Fruit fly (Drosophila melanogaster) whole organism, embryonic: Measurements from ENCODE around the gene CG5500.
A peak's percentile ranks its signal among the peaks of the same experiment; 100 is the strongest.

Source experiments
- CG10979 ChIP-seq: fragments of 200-800 bp; sonication (Bioruptor generic); optimal IDR thresholded peaks from 2 replicates; lab custom pipeline; 2018; ENCODE audit warnings: missing biosample characterization, mild to moderate bottlenecking, missing genetic modification characterization, moderate library complexity
- CG13424 ChIP-seq: fragments of 200-800 bp; sonication (Bioruptor generic); optimal IDR thresholded peaks from 2 replicates; lab custom pipeline; 2019; ENCODE audit warnings: missing biosample characterization, mild to moderate bottlenecking, missing genetic modification characterization, moderate library complexity
- CG14441 ChIP-seq: fragments of 200-800 bp; sonication (Bioruptor generic); IDR thresholded peaks from 2 replicates; pipeline ENCODE4 v1.3.6; 2022; ENCODE audit warnings: missing biosample characterization, missing genetic modification characterization
- CG16815 ChIP-seq: fragments of 200-800 bp; sonication (Bioruptor generic); optimal IDR thresholded peaks from 3 replicates; lab custom pipeline; 2017; ENCODE audit warnings: missing biosample characterization, mild to moderate bottlenecking, missing genetic modification characterization
- CG17328 ChIP-seq: fragments of 200-800 bp; sonication (Bioruptor generic); IDR thresholded peaks from 2 replicates; pipeline ENCODE4 v1.3.6; 2022; ENCODE audit warnings: missing biosample characterization, missing genetic modification characterization
- CG17359 ChIP-seq: fragments of 200-800 bp; sonication (Bioruptor generic); optimal IDR thresholded peaks from 3 replicates; lab custom pipeline; 2018; ENCODE audit warnings: missing biosample characterization, mild to moderate bottlenecking, missing genetic modification characterization, moderate library complexity
- CG17361 ChIP-seq: fragments of 200-800 bp; sonication (Bioruptor generic); IDR thresholded peaks from 3 replicates; pipeline ENCODE4 v1.3.6; 2022; ENCODE audit warnings: missing biosample characterization, missing genetic modification characterization
- CG31441 ChIP-seq: fragments of 200-800 bp; sonication (Bioruptor generic); IDR thresholded peaks from 2 replicates; pipeline ENCODE4 v1.3.6; 2022; ENCODE audit warnings: missing biosample characterization, missing genetic modification characterization
- CG4360 ChIP-seq: fragments of 200-800 bp; sonication (Bioruptor generic); IDR thresholded peaks from 2 replicates; pipeline ENCODE4 v1.3.6; 2022; ENCODE audit warnings: missing biosample characterization, missing genetic modification characterization
- CG6813 ChIP-seq: fragments of 200-800 bp; sonication (Bioruptor generic); optimal IDR thresholded peaks from 2 replicates; lab custom pipeline; 2017; ENCODE audit warnings: missing biosample characterization, missing genetic modification characterization, mild to moderate bottlenecking, moderate library complexity, missing genetic modification reagents
- D ChIP-seq, 2 experiments: fragments of 200-800 bp in 1 of 2; fragments of >200 bp in 1 of 2; sonication (Bioruptor generic) in 1 of 2; optimal IDR thresholded peaks; 2 replicates in 1 of 2; 3 replicates in 1 of 2; lab custom pipeline; 2017; ENCODE audit warnings: mild to moderate bottlenecking in 1 of 2, missing biosample characterization in 1 of 2, missing genetic modification characterization in 1 of 2, missing genetic modification reagents in 1 of 2
- D19A ChIP-seq: fragments of 200-800 bp; optimal IDR thresholded peaks from 3 replicates; lab custom pipeline; 2019; ENCODE audit warnings: missing biosample characterization, mild to moderate bottlenecking, missing genetic modification characterization, moderate library complexity
- Eip74EF ChIP-seq, 2 experiments: fragments of 200-800 bp in 1 of 2; fragments of >200 bp in 1 of 2; sonication (Bioruptor generic) in 1 of 2; optimal IDR thresholded peaks; 2 replicates each; lab custom pipeline; 2017 to 2019; ENCODE audit warnings: missing biosample characterization in 2 of 2, missing genetic modification characterization in 2 of 2, mild to moderate bottlenecking in 1 of 2, moderate library complexity in 1 of 2
- GATAe ChIP-seq: fragments of 200-800 bp; sonication (Bioruptor generic); conservative IDR thresholded peaks from 2 replicates; pipeline ENCODE4 v1.3.6; 2022; ENCODE audit warnings: missing biosample characterization, missing genetic modification characterization
- Gsc ChIP-seq: fragments of 200-800 bp; sonication (Bioruptor generic); IDR thresholded peaks from 2 replicates; pipeline ENCODE4 v1.3.6; 2022; ENCODE audit warnings: missing biosample characterization, missing genetic modification characterization
- H15 ChIP-seq: fragments of 200-800 bp; sonication (Bioruptor generic); IDR thresholded peaks from 3 replicates; pipeline ENCODE4 v1.3.6; 2022; ENCODE audit warnings: missing biosample characterization, missing genetic modification characterization
- Hand ChIP-seq: fragments of 200-800 bp; sonication (Bioruptor generic); optimal IDR thresholded peaks from 2 replicates; lab custom pipeline; 2017; ENCODE audit warnings: mild to moderate bottlenecking, missing biosample characterization, missing genetic modification reagents, missing genetic modification characterization
- Jarid2 ChIP-seq: fragments of 200-800 bp; sonication (Bioruptor generic); optimal IDR thresholded peaks from 3 replicates; lab custom pipeline; 2017; ENCODE audit warnings: mild to moderate bottlenecking, missing biosample characterization, missing genetic modification reagents, missing genetic modification characterization
- Mad ChIP-seq: fragments of 200-800 bp; sonication (Bioruptor generic); optimal IDR thresholded peaks from 2 replicates; lab custom pipeline; 2016; ENCODE audit warnings: missing biosample characterization, missing genetic modification characterization
- Myb ChIP-seq: fragments of 200-800 bp; sonication (Bioruptor generic); optimal IDR thresholded peaks from 2 replicates; lab custom pipeline; 2016; ENCODE audit warnings: missing biosample characterization, missing genetic modification characterization
- NFAT ChIP-seq: fragments of 200-800 bp; sonication (Bioruptor generic); IDR thresholded peaks from 2 replicates; pipeline ENCODE4 v1.3.6; 2022; ENCODE audit warnings: missing biosample characterization, missing genetic modification characterization
- TFAM ChIP-seq: fragments of 200-800 bp; sonication (Bioruptor generic); optimal IDR thresholded peaks from 2 replicates; lab custom pipeline; 2017; ENCODE audit warnings: missing biosample characterization, missing genetic modification characterization, inconsistent platforms
- ab ChIP-seq: fragments of 200-800 bp; sonication (Bioruptor generic); optimal IDR thresholded peaks from 2 replicates; lab custom pipeline; 2016; ENCODE audit warnings: missing biosample characterization, missing genetic modification characterization
- btn ChIP-seq: fragments of 200-800 bp; sonication (Bioruptor generic); optimal IDR thresholded peaks from 2 replicates; lab custom pipeline; 2016; ENCODE audit warnings: missing biosample characterization, missing genetic modification characterization
- ci ChIP-seq: fragments of 200-800 bp; sonication (Bioruptor generic); IDR thresholded peaks from 3 replicates; pipeline ENCODE4 v1.3.6; 2022; ENCODE audit warnings: missing biosample characterization, missing genetic modification characterization
- eve ChIP-seq, 2 experiments: fragments of >200 bp; optimal IDR thresholded peaks; 2 replicates each; lab custom pipeline; 2017; ENCODE audit warnings: missing biosample characterization in 2 of 2, missing genetic modification characterization in 2 of 2
- fd96Cb ChIP-seq: fragments of 200-800 bp; sonication (Bioruptor generic); optimal IDR thresholded peaks from 2 replicates; lab custom pipeline; 2018; ENCODE audit warnings: missing biosample characterization, mild to moderate bottlenecking, missing genetic modification characterization, moderate library complexity
- fru ChIP-seq: fragments of >200 bp; optimal IDR thresholded peaks from 2 replicates; lab custom pipeline; 2017
- gce ChIP-seq: fragments of 200-800 bp; sonication (Bioruptor generic); IDR thresholded peaks from 3 replicates; pipeline ENCODE4 v1.3.6; 2022; ENCODE audit warnings: missing biosample characterization, missing genetic modification characterization
- gcm2 ChIP-seq: fragments of 200-800 bp; sonication (Bioruptor generic); optimal IDR thresholded peaks from 2 replicates; lab custom pipeline; 2016; ENCODE audit warnings: missing biosample characterization, missing genetic modification characterization
- gfzf ChIP-seq: fragments of 200-800 bp; sonication (Bioruptor generic); optimal IDR thresholded peaks from 2 replicates; lab custom pipeline; 2016; ENCODE audit warnings: missing biosample characterization, mild to moderate bottlenecking, missing genetic modification characterization, moderate library complexity
- insv ChIP-seq, 2 experiments: fragments of 200-800 bp; sonication (Bioruptor generic); optimal IDR thresholded peaks; 3 replicates each; lab custom pipeline; 2016 to 2018; ENCODE audit warnings: missing biosample characterization in 2 of 2, missing genetic modification characterization in 2 of 2
- nerfin-2 ChIP-seq: fragments of 200-800 bp; sonication (Bioruptor generic); IDR thresholded peaks from 2 replicates; pipeline ENCODE4 v1.3.6; 2022; ENCODE audit warnings: missing biosample characterization, missing genetic modification characterization; ENCODE audit not compliant: partially characterized antibody
- pb ChIP-seq: fragments of 200-800 bp; sonication (Bioruptor generic); optimal IDR thresholded peaks from 3 replicates; lab custom pipeline; 2016; ENCODE audit warnings: missing biosample characterization, missing genetic modification characterization
- pho ChIP-seq: fragments of 200-800 bp; sonication (Bioruptor generic); optimal IDR thresholded peaks from 2 replicates; lab custom pipeline; 2016; ENCODE audit warnings: missing biosample characterization, missing genetic modification characterization
- prd ChIP-seq, 3 experiments: fragments of >200 bp in 2 of 3; fragments of 200-800 bp in 1 of 3; sonication (Bioruptor generic) in 1 of 3; optimal IDR thresholded peaks in 2 of 3; IDR thresholded peaks in 1 of 3; 2 replicates in 2 of 3; 3 replicates in 1 of 3; pipeline versions ENCODE4 v1.3.6 to Lab custom; 2017 to 2022; ENCODE audit warnings: missing biosample characterization in 1 of 3, missing genetic modification characterization in 1 of 3
- sd ChIP-seq: fragments of 200-800 bp; sonication (Bioruptor generic); optimal IDR thresholded peaks from 3 replicates; lab custom pipeline; 2018; ENCODE audit warnings: missing biosample characterization, mild to moderate bottlenecking, missing genetic modification characterization, moderate library complexity
- sr ChIP-seq: fragments of 200-800 bp; sonication (Bioruptor generic); IDR thresholded peaks from 3 replicates; pipeline ENCODE4 v1.3.6; 2022; ENCODE audit warnings: missing biosample characterization, missing genetic modification characterization
- stc ChIP-seq: fragments of 200-800 bp; sonication (Bioruptor generic); IDR thresholded peaks from 2 replicates; pipeline ENCODE4 v1.3.6; 2022; ENCODE audit warnings: missing biosample characterization, missing genetic modification characterization
- stwl ChIP-seq: fragments of 200-800 bp; sonication (Bioruptor generic); optimal IDR thresholded peaks from 3 replicates; lab custom pipeline; 2018; ENCODE audit warnings: missing biosample characterization, mild to moderate bottlenecking, missing genetic modification characterization, moderate library complexity
- tna ChIP-seq: fragments of 200-800 bp; sonication (Bioruptor generic); IDR thresholded peaks from 2 replicates; pipeline ENCODE4 v1.3.6; 2022; ENCODE audit warnings: missing biosample characterization, missing genetic modification characterization; ENCODE audit not compliant: partially characterized antibody
- toy ChIP-seq: fragments of 200-800 bp; sonication (Bioruptor generic); IDR thresholded peaks from 2 replicates; pipeline ENCODE4 v1.3.6; 2022; ENCODE audit warnings: missing biosample characterization, missing genetic modification characterization

CG5500 gene

dm6 chr3R:26881121-26881895 lies 4.9 kb downstream of the CG5500 start, which contains the start of the genes ro and T48 (continued):
- TF ChIP-seq CG4360 (GFP tag; lab: Robert Waterston, UW) (no peak), stwl (tag; lab: Kevin White, UChicago) (peak; percentile 75), insv (GFP tag; optimal IDR thresholded peaks at IDR 0.05; lab: Kevin White, UChicago) (peak in 1 of 2 experiments; percentile 74), gcm2 (GFP tag; lab: Kevin White, UChicago) (peak; percentile 15), D (optimal IDR thresholded peaks at IDR 0.05; lab: Kevin White, UChicago) (peak; percentile 48), D (GFP tag; optimal IDR thresholded peaks at IDR 0.05; lab: Kevin White, UChicago) (no peak), CG17328 (0 out of 2 replicates have a peak, but pooled peaks have one; percentile 41), CG6813 (GFP tag; lab: Kevin White, UChicago) (no peak), D19A (tag; lab: Kevin White, UChicago) (peak; percentile 7), CG10979 (tag; lab: Kevin White, UChicago) (no peak), toy (GFP tag; lab: Robert Waterston, UW) (no peak), H15 (GFP tag; lab: Robert Waterston, UW) (peak; percentile 36; the same call in 1 of the 3 replicates), eve (GFP tag; optimal IDR thresholded peaks at IDR 0.05; lab: Kevin White, UChicago) (no peak), btn (GFP tag; lab: Kevin White, UChicago) (peak; percentile 13), fru (lab: Kevin White, UChicago) (no peak), TFAM (GFP tag; lab: Kevin White, UChicago) (no peak), gce (GFP tag; lab: Robert Waterston, UW) (no peak), Myb (GFP tag; lab: Kevin White, UChicago) (peak; percentile 74), stc (no peak), fd96Cb (tag; lab: Kevin White, UChicago) (no peak), tna (GFP tag; lab: Robert Waterston, UW) (0 out of 2 replicates have a peak, but pooled peaks have one; percentile 36), nerfin-2 (no peak), prd (optimal IDR thresholded peaks at IDR 0.05; lab: Kevin White, UChicago) (no peak), prd (GFP tag; IDR thresholded peaks at IDR 0.05; lab: Robert Waterston, UW) (no peak; the same call in 2 of the 3 replicates), Jarid2 (peak; percentile 90), sd (tag; lab: Kevin White, UChicago) (peak; percentile 57), CG17359 (tag; lab: Kevin White, UChicago) (peak; percentile 53), Eip74EF (GFP tag; optimal IDR thresholded peaks at IDR 0.05; lab: Kevin White, UChicago) (peak in 1 of 2 experiments; percentile 54), Gsc (no peak), Hand (no peak), CG16815 (GFP tag; lab: Kevin White, UChicago) (no peak), Mad (GFP tag; lab: Kevin White, UChicago) (peak; percentile 70), sr (GFP tag; lab: Robert Waterston, UW) (peak; percentile 81; the same call in 2 of the 3 replicates), CG13424 (peak; percentile 42), CG17361 (GFP tag; lab: Robert Waterston, UW) (no peak; the same call in 2 of the 3 replicates), GATAe (no peak), NFAT (GFP tag; lab: Robert Waterston, UW) (peak; percentile 52; the same call in 1 of the 2 replicates), pho (GFP tag; lab: Kevin White, UChicago) (peak; percentile 69), CG31441 (GFP tag; lab: Robert Waterston, UW) (peak; percentile 46; the same call in 1 of the 2 replicates), pb (GFP tag; lab: Kevin White, UChicago) (peak; percentile 38), ci (GFP tag; lab: Robert Waterston, UW) (peak; percentile 72), ab (no peak), CG14441 (no peak), gfzf (GFP tag; lab: Kevin White, UChicago) (peak; percentile 100)
